Worm (Caenorhabditis elegans) whole organism, early embryonic: ENCODE measurements around the gene lmp-2.

Experiments
- F13C5.2 ChIP-seq: sonication (generic microtip); optimal IDR thresholded peaks from 2 replicates; lab custom pipeline; 2017; ENCODE audit warnings: mild to moderate bottlenecking, missing genetic modification characterization, inconsistent platforms, missing compliant biosample characterization
- ama-1 ChIP-seq: fragments of 150-350 bp; optimal IDR thresholded peaks from 2 replicates; lab custom pipeline; 2014
- ceh-13 ChIP-seq: fragments of 200-800 bp; sonication (Bioruptor generic); optimal IDR thresholded peaks from 2 replicates; lab custom pipeline; 2018; ENCODE audit warnings: mild to moderate bottlenecking, missing genetic modification characterization, missing compliant biosample characterization
- ets-7 ChIP-seq: sonication (generic microtip); optimal IDR thresholded peaks from 2 replicates; lab custom pipeline; 2016; ENCODE audit warnings: missing genotype, missing genetic modification characterization, missing compliant biosample characterization
- flt-1 ChIP-seq: fragments of 200-800 bp; sonication (Bioruptor generic); IDR thresholded peaks from 2 replicates; pipeline ENCODE4 v1.3.6; 2022; ENCODE audit warnings: missing genetic modification characterization, missing compliant biosample characterization
- scrt-1 ChIP-seq: fragments of 200-800 bp; sonication (Bioruptor generic); IDR thresholded peaks from 2 replicates; pipeline ENCODE4 v1.3.6; 2022; ENCODE audit warnings: missing genetic modification characterization, missing compliant biosample characterization
- sea-1 ChIP-seq: fragments of 200-800 bp; sonication (Bioruptor generic); conservative IDR thresholded peaks from 2 replicates; pipeline ENCODE4 v1.3.6; 2022; ENCODE audit warnings: missing genetic modification characterization, missing compliant biosample characterization
- tbx-11 ChIP-seq: fragments of 200-800 bp; sonication (Bioruptor generic); IDR thresholded peaks from 2 replicates; pipeline ENCODE4 v1.3.6; 2022; ENCODE audit warnings: missing genetic modification characterization, missing compliant biosample characterization

ce11 chrX:1094332-1094731 is 31.1 kb upstream of the lmp-2 start:
- TF ChIP-seq ama-1 (lab: Kevin White, UChicago) (no peak), F13C5.2 (no peak), scrt-1 (no peak), ceh-13 (GFP tag; lab: Kevin White, UChicago) (no peak), flt-1 (GFP tag; lab: Robert Waterston, UW) (no peak), sea-1 (GFP tag; lab: Robert Waterston, UW) (no peak), ets-7 (tag; lab: Kevin White, UChicago) (no peak), tbx-11 (GFP tag; lab: Robert Waterston, UW) (no peak)
